Worm (Caenorhabditis elegans): ENCODE data around the gene fbxa-25.

ce11 chrIII:1331894-1332293 lies 17.4 kb downstream of the fbxa-25 start, which contains the start of gene Y82E9BL.19:
- no peak for TF ChIP-seq ham-2 (GFP tag; optimal IDR thresholded peaks at IDR 0.05)
- TF ChIP-seq lin-13 (tag; optimal IDR thresholded peaks at IDR 0.05) = no peak
- no peak for TF ChIP-seq nhr-237 (tag; optimal IDR thresholded peaks at IDR 0.05)
- TF ChIP-seq pha-4 (tag; optimal IDR thresholded peaks at IDR 0.05) = no peak
- no peak for TF ChIP-seq unc-39 (tag; optimal IDR thresholded peaks at IDR 0.05)
- TF ChIP-seq ztf-11 (tag; optimal IDR thresholded peaks at IDR 0.05) = no peak
- TF ChIP-seq snpc-4 (tag; optimal IDR thresholded peaks at IDR 0.05) = no peak
- no peak for TF ChIP-seq sptf-1 (tag; optimal IDR thresholded peaks at IDR 0.05)
- no peak for TF ChIP-seq ces-1 (GFP tag; optimal IDR thresholded peaks at IDR 0.05)
- no peak for TF ChIP-seq sem-2 (GFP tag; optimal IDR thresholded peaks at IDR 0.05)
- TF ChIP-seq hlh-1 (tag; optimal IDR thresholded peaks at IDR 0.05) = no peak
- TF ChIP-seq lsy-2 (tag; optimal IDR thresholded peaks at IDR 0.05) = no peak
- no peak for TF ChIP-seq elt-3 (tag; optimal IDR thresholded peaks at IDR 0.05)

Data from whole organism, mixed stage, embryonic.